Fruit fly (Drosophila melanogaster): ENCODE measurements around the gene CG33947.

- no peak for TF ChIP-seq psq (optimal IDR thresholded peaks at IDR 0.05)
- no peak for TF ChIP-seq pan (optimal IDR thresholded peaks at IDR 0.05)
- TF ChIP-seq CG8478 (optimal IDR thresholded peaks at IDR 0.05): no peak
Measured at dm6 chr3L:11049414-11049813, 46.9 kb upstream of the CG33947 start.
